Fruit fly (Drosophila melanogaster) whole organism, embryonic: ENCODE data around the gene Pi3K21B.

ENCODE experiments used
- Abd-B ChIP-seq: fragments of 200-800 bp; sonication (Bioruptor generic); optimal IDR thresholded peaks from 2 replicates; lab custom pipeline; 2018; ENCODE audit warnings: missing biosample characterization, mild to moderate bottlenecking, missing genetic modification characterization, moderate library complexity
- Aef1 ChIP-seq: fragments of 200-800 bp; sonication (Bioruptor generic); IDR thresholded peaks from 3 replicates; pipeline ENCODE4 v1.3.6; 2022; ENCODE audit warnings: missing biosample characterization, missing genetic modification characterization
- Atf-2 ChIP-seq: fragments of 200-800 bp; sonication (Bioruptor generic); optimal IDR thresholded peaks from 2 replicates; lab custom pipeline; 2016; ENCODE audit warnings: missing biosample characterization, missing genetic modification characterization
- Atf3 ChIP-seq: fragments of 200-800 bp; sonication (Bioruptor generic); optimal IDR thresholded peaks from 3 replicates; lab custom pipeline; 2016; ENCODE audit warnings: missing biosample characterization, missing genetic modification characterization
- BEAF-32 ChIP-seq: fragments of 200-800 bp; sonication (Bioruptor generic); optimal IDR thresholded peaks from 3 replicates; lab custom pipeline; 2017; ENCODE audit warnings: missing biosample characterization, missing genetic modification characterization, mild to moderate bottlenecking, moderate library complexity, missing genetic modification reagents
- BtbVII ChIP-seq: fragments of 200-800 bp; sonication (Bioruptor generic); optimal IDR thresholded peaks from 3 replicates; lab custom pipeline; 2017; ENCODE audit warnings: missing biosample characterization, mild to moderate bottlenecking, missing genetic modification characterization
- Bteb2 ChIP-seq: fragments of 200-800 bp; sonication (Bioruptor generic); optimal IDR thresholded peaks from 2 replicates; lab custom pipeline; 2016; ENCODE audit warnings: missing biosample characterization, missing genetic modification characterization
- CG10462 ChIP-seq: fragments of 200-800 bp; sonication (Bioruptor generic); optimal IDR thresholded peaks from 2 replicates; lab custom pipeline; 2016; ENCODE audit warnings: missing biosample characterization, missing genetic modification characterization
- CG11085 ChIP-seq: fragments of 200-800 bp; sonication (Bioruptor generic); IDR thresholded peaks from 2 replicates; pipeline ENCODE4 v1.3.6; 2022; ENCODE audit warnings: missing biosample characterization, missing genetic modification characterization
- CG16779 ChIP-seq: fragments of 200-800 bp; sonication (Bioruptor generic); IDR thresholded peaks from 2 replicates; pipeline ENCODE4 v1.3.6; 2022; ENCODE audit warnings: missing biosample characterization, missing genetic modification characterization
- CG16815 ChIP-seq: fragments of 200-800 bp; sonication (Bioruptor generic); optimal IDR thresholded peaks from 3 replicates; lab custom pipeline; 2017; ENCODE audit warnings: missing biosample characterization, mild to moderate bottlenecking, missing genetic modification characterization
- CG18599 ChIP-seq: fragments of 200-800 bp; sonication (Bioruptor generic); optimal IDR thresholded peaks from 3 replicates; lab custom pipeline; 2017; ENCODE audit warnings: missing biosample characterization, missing genetic modification characterization, mild to moderate bottlenecking, moderate library complexity, missing genetic modification reagents
- CG2120 ChIP-seq: fragments of 200-800 bp; sonication (Bioruptor generic); optimal IDR thresholded peaks from 3 replicates; lab custom pipeline; 2016; ENCODE audit warnings: missing biosample characterization, missing genetic modification characterization
- CG30403 ChIP-seq: fragments of 200-800 bp; sonication (Bioruptor generic); optimal IDR thresholded peaks from 3 replicates; lab custom pipeline; 2016; ENCODE audit warnings: missing biosample characterization, missing genetic modification characterization
- CG31224 ChIP-seq: fragments of 200-800 bp; sonication (Bioruptor generic); IDR thresholded peaks from 2 replicates; pipeline ENCODE4 v1.3.6; 2022; ENCODE audit warnings: missing biosample characterization, missing genetic modification characterization
- CG3163 ChIP-seq: fragments of 200-800 bp; sonication (Bioruptor generic); optimal IDR thresholded peaks from 3 replicates; lab custom pipeline; 2016; ENCODE audit warnings: missing biosample characterization, missing genetic modification characterization
- CG5953 ChIP-seq: fragments of 200-800 bp; sonication (Bioruptor generic); IDR thresholded peaks from 2 replicates; pipeline ENCODE4 v1.3.6; 2022; ENCODE audit warnings: missing biosample characterization, missing genetic modification characterization
- CG6654 ChIP-seq: fragments of 200-800 bp; sonication (Bioruptor generic); optimal IDR thresholded peaks from 2 replicates; lab custom pipeline; 2017; ENCODE audit warnings: missing biosample characterization, mild to moderate bottlenecking, missing genetic modification characterization
- CG8765 ChIP-seq: fragments of 200-800 bp; sonication (Bioruptor generic); IDR thresholded peaks from 2 replicates; pipeline ENCODE4 v1.3.6; 2022; ENCODE audit warnings: missing biosample characterization, missing genetic modification characterization
- CG8924 ChIP-seq: fragments of 200-800 bp; optimal IDR thresholded peaks from 3 replicates; lab custom pipeline; 2019; ENCODE audit warnings: missing biosample characterization, mild to moderate bottlenecking, missing genetic modification characterization, moderate library complexity
- CG9727 ChIP-seq: fragments of 200-800 bp; sonication (Bioruptor generic); optimal IDR thresholded peaks from 3 replicates; lab custom pipeline; 2017; ENCODE audit warnings: missing biosample characterization, mild to moderate bottlenecking, missing genetic modification characterization
- CG9932 ChIP-seq: fragments of 200-800 bp; sonication (Bioruptor generic); IDR thresholded peaks from 2 replicates; pipeline ENCODE4 v1.3.6; 2022; ENCODE audit warnings: missing biosample characterization, missing genetic modification characterization
- D19B ChIP-seq: fragments of 200-800 bp; sonication (Bioruptor generic); optimal IDR thresholded peaks from 2 replicates; lab custom pipeline; 2017; ENCODE audit warnings: missing biosample characterization, mild to moderate bottlenecking, missing genetic modification characterization
- Deaf1 ChIP-seq: fragments of 200-800 bp; optimal IDR thresholded peaks from 3 replicates; lab custom pipeline; 2019; ENCODE audit warnings: missing biosample characterization, mild to moderate bottlenecking, missing genetic modification characterization, moderate library complexity
- Ets97D ChIP-seq: fragments of 200-800 bp; sonication (Bioruptor generic); optimal IDR thresholded peaks from 3 replicates; lab custom pipeline; 2016; ENCODE audit warnings: missing biosample characterization, missing genetic modification characterization
- Sin3A ChIP-seq: fragments of >200 bp; optimal IDR thresholded peaks from 2 replicates; lab custom pipeline; 2018
- YL-1 ChIP-seq: fragments of 200-800 bp; sonication (Bioruptor generic); optimal IDR thresholded peaks from 3 replicates; lab custom pipeline; 2017; ENCODE audit warnings: missing biosample characterization, mild to moderate bottlenecking, missing genetic modification characterization
- abd-A ChIP-seq: fragments of 200-800 bp; sonication (Bioruptor generic); optimal IDR thresholded peaks from 3 replicates; lab custom pipeline; 2019; ENCODE audit warnings: missing biosample characterization, mild to moderate bottlenecking, missing genetic modification characterization, moderate library complexity
- ara ChIP-seq: fragments of 200-800 bp; sonication (Bioruptor generic); IDR thresholded peaks from 2 replicates; pipeline ENCODE4 v1.3.6; 2022; ENCODE audit warnings: missing biosample characterization, missing genetic modification characterization
- ash1 ChIP-seq: fragments of 200-800 bp; sonication (Bioruptor generic); optimal IDR thresholded peaks from 2 replicates; lab custom pipeline; 2018; ENCODE audit warnings: missing biosample characterization, mild to moderate bottlenecking, missing genetic modification characterization
- bab2 ChIP-seq: fragments of 200-800 bp; sonication (Bioruptor generic); optimal IDR thresholded peaks from 2 replicates; lab custom pipeline; 2016; ENCODE audit warnings: missing biosample characterization, missing genetic modification characterization
- bcd ChIP-seq: fragments of 200-800 bp; sonication (Bioruptor generic); optimal IDR thresholded peaks from 2 replicates; lab custom pipeline; 2017; ENCODE audit warnings: missing biosample characterization, mild to moderate bottlenecking, missing genetic modification characterization
- cato ChIP-seq: fragments of 200-800 bp; sonication (Bioruptor generic); optimal IDR thresholded peaks from 2 replicates; lab custom pipeline; 2016; ENCODE audit warnings: missing biosample characterization, missing genetic modification characterization, borderline replicate concordance
- caup ChIP-seq: fragments of 200-800 bp; sonication (Bioruptor generic); optimal IDR thresholded peaks from 3 replicates; lab custom pipeline; 2017; ENCODE audit warnings: missing biosample characterization, mild to moderate bottlenecking, missing genetic modification characterization, moderate library complexity; ENCODE audit not compliant: severe bottlenecking
- chm ChIP-seq: fragments of 200-800 bp; sonication (Bioruptor generic); IDR thresholded peaks from 2 replicates; pipeline ENCODE4 v1.3.6; 2022; ENCODE audit warnings: missing biosample characterization, missing genetic modification characterization
- ci ChIP-seq: fragments of 200-800 bp; sonication (Bioruptor generic); IDR thresholded peaks from 3 replicates; pipeline ENCODE4 v1.3.6; 2022; ENCODE audit warnings: missing biosample characterization, missing genetic modification characterization
- cwo ChIP-seq: fragments of 200-800 bp; sonication (Bioruptor generic); optimal IDR thresholded peaks from 3 replicates; lab custom pipeline; 2017; ENCODE audit warnings: missing biosample characterization, missing genetic modification characterization, mild to moderate bottlenecking, moderate library complexity, missing genetic modification reagents
- dmrt99B ChIP-seq: fragments of 200-800 bp; sonication (Bioruptor generic); optimal IDR thresholded peaks from 2 replicates; lab custom pipeline; 2018; ENCODE audit warnings: missing biosample characterization, mild to moderate bottlenecking, missing genetic modification characterization, moderate library complexity
- ems ChIP-seq: fragments of 200-800 bp; sonication (Bioruptor generic); optimal IDR thresholded peaks from 3 replicates; lab custom pipeline; 2016; ENCODE audit warnings: missing biosample characterization, missing genetic modification characterization
- exex ChIP-seq: fragments of 200-800 bp; sonication (Bioruptor generic); optimal IDR thresholded peaks from 4 replicates; lab custom pipeline; 2018; ENCODE audit warnings: missing biosample characterization, mild to moderate bottlenecking, missing genetic modification characterization, moderate library complexity
- h ChIP-seq: fragments of >200 bp; optimal IDR thresholded peaks from 2 replicates; lab custom pipeline; 2017
- hb ChIP-seq: fragments of 200-800 bp; sonication (Bioruptor generic); IDR thresholded peaks from 3 replicates; pipeline ENCODE4 v1.3.6; 2022; ENCODE audit warnings: missing biosample characterization, missing genetic modification characterization; ENCODE audit not compliant: partially characterized antibody
- kah ChIP-seq: fragments of 200-800 bp; sonication (Bioruptor generic); optimal IDR thresholded peaks from 2 replicates; lab custom pipeline; 2018; ENCODE audit warnings: missing biosample characterization, mild to moderate bottlenecking, missing genetic modification characterization
- kni ChIP-seq: fragments of 200-800 bp; sonication (Bioruptor generic); optimal IDR thresholded peaks from 3 replicates; lab custom pipeline; 2017; ENCODE audit warnings: mild to moderate bottlenecking, missing biosample characterization, missing genetic modification reagents, missing genetic modification characterization
- mirr ChIP-seq: fragments of 200-800 bp; sonication (Bioruptor generic); optimal IDR thresholded peaks from 3 replicates; lab custom pipeline; 2018; ENCODE audit warnings: missing biosample characterization, mild to moderate bottlenecking, missing genetic modification characterization
- nerfin-1 ChIP-seq: fragments of 200-800 bp; sonication (Bioruptor generic); optimal IDR thresholded peaks from 3 replicates; lab custom pipeline; 2019; ENCODE audit warnings: missing biosample characterization, mild to moderate bottlenecking, missing genetic modification characterization, moderate library complexity
- peb ChIP-seq: fragments of 200-800 bp; sonication (Bioruptor generic); IDR thresholded peaks from 2 replicates; pipeline ENCODE4 v1.3.6; 2022; ENCODE audit warnings: missing biosample characterization, missing genetic modification characterization
- pros ChIP-seq: fragments of 200-800 bp; sonication (Bioruptor generic); optimal IDR thresholded peaks from 3 replicates; lab custom pipeline; 2019; ENCODE audit warnings: missing biosample characterization, mild to moderate bottlenecking, missing genetic modification characterization, moderate library complexity
- sob ChIP-seq: fragments of 200-800 bp; sonication (Bioruptor generic); IDR thresholded peaks from 2 replicates; pipeline ENCODE4 v1.3.6; 2022; ENCODE audit warnings: missing biosample characterization, missing genetic modification characterization
- tll ChIP-seq, 2 experiments: fragments of 200-800 bp in 1 of 2; fragments of >200 bp in 1 of 2; sonication (Bioruptor generic) in 1 of 2; optimal IDR thresholded peaks; 2 replicates each; lab custom pipeline; 2017 to 2019; ENCODE audit warnings: missing biosample characterization in 2 of 2, missing genetic modification characterization in 2 of 2, mild to moderate bottlenecking in 1 of 2, moderate library complexity in 1 of 2
- trh ChIP-seq: fragments of 200-800 bp; sonication (Bioruptor generic); optimal IDR thresholded peaks from 2 replicates; lab custom pipeline; 2016; ENCODE audit warnings: missing biosample characterization, missing genetic modification characterization

The Pi3K21B gene

DNA sequence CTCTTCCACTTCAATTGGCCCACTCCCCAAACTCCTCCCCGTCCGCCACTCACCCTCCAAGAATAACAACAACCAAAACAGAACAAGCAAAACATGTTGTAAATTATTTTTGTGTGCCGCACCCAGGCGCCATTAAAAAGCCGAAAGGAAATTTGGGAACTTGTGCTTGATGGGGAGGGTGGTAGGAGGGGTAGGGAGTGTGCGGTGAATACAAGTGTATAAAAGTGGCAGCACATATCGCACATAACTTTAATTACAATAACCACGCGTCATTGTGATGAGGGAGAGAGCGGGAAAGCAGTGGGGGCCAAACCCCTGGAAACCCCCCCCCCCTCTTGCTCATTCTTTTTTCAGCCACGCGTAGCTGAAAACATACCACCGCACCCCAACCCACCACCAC is 9.4 kb downstream of the Pi3K21B start (continued):
- TF ChIP-seq CG5953 (GFP tag; lab: Robert Waterston, UW) (no peak), bab2 (GFP tag; lab: Kevin White, UChicago) (no peak), CG11085 (GFP tag; lab: Robert Waterston, UW) (no peak), trh (no peak), CG3163 (GFP tag; lab: Kevin White, UChicago) (no peak), h (no peak), peb (no peak), Deaf1 (no peak), Aef1 (GFP tag; lab: Robert Waterston, UW) (no peak), bcd (no peak), CG6654 (GFP tag; lab: Kevin White, UChicago) (no peak), CG18599 (no peak), CG9932 (GFP tag; lab: Robert Waterston, UW) (0 out of 2 replicates have a peak, but pooled peaks have one; percentile 19), CG9727 (GFP tag; lab: Kevin White, UChicago) (no peak), ci (GFP tag; lab: Robert Waterston, UW) (0 out of 3 replicates have a peak, but pooled peaks have one; percentile 13), sob (GFP tag; lab: Robert Waterston, UW) (0 out of 2 replicates have a peak, but pooled peaks have one; percentile 18), ara (GFP tag; lab: Robert Waterston, UW) (0 out of 2 replicates have a peak, but pooled peaks have one; percentile 27), ash1 (no peak), CG30403 (GFP tag; lab: Kevin White, UChicago) (no peak), Atf3 (no peak), BtbVII (GFP tag; lab: Kevin White, UChicago) (no peak), Bteb2 (no peak), kni (peak; percentile 62), abd-A (tag; lab: Kevin White, UChicago) (peak; percentile 93), YL-1 (GFP tag; lab: Kevin White, UChicago) (no peak), mirr (peak; percentile 68), BEAF-32 (GFP tag; lab: Kevin White, UChicago) (no peak), pros (GFP tag; lab: Kevin White, UChicago) (peak; percentile 23), CG10462 (no peak), CG8765 (GFP tag; lab: Robert Waterston, UW) (no peak), kah (GFP tag; lab: Kevin White, UChicago) (peak; percentile 9), Sin3A (lab: Kevin White, UChicago) (no peak), ems (GFP tag; lab: Kevin White, UChicago) (no peak), CG16779 (GFP tag; lab: Robert Waterston, UW) (no peak), exex (peak; percentile 1), Ets97D (GFP tag; lab: Kevin White, UChicago) (no peak), CG31224 (no peak), tll (GFP tag; optimal IDR thresholded peaks at IDR 0.05; lab: Kevin White, UChicago) (no peak), chm (no peak), nerfin-1 (tag; lab: Kevin White, UChicago) (no peak), hb (GFP tag; lab: Robert Waterston, UW) (0 out of 3 replicates have a peak, but pooled peaks have one; percentile 42), cwo (GFP tag; lab: Kevin White, UChicago) (peak; percentile 19), dmrt99B (no peak), cato (GFP tag; lab: Kevin White, UChicago) (no peak), Abd-B (peak; percentile 11), Atf-2 (GFP tag; lab: Kevin White, UChicago) (no peak), caup (peak; percentile 70), D19B (GFP tag; lab: Kevin White, UChicago) (no peak), CG16815 (no peak), CG2120 (GFP tag; lab: Kevin White, UChicago) (no peak), CG8924 (tag; lab: Kevin White, UChicago) (no peak)
